Fruit fly (Drosophila melanogaster) whole organism, embryonic: Measurements from ENCODE around the gene Frmd5.
A peak's percentile ranks its signal among the peaks of the same experiment; 100 is the strongest.

ENCODE experiments used
- Antp ChIP-seq: fragments of 200-800 bp; sonication (Bioruptor generic); optimal IDR thresholded peaks from 3 replicates; lab custom pipeline; 2016; ENCODE audit warnings: missing biosample characterization, missing genetic modification characterization
- Awh ChIP-seq: fragments of 200-800 bp; sonication (Bioruptor generic); IDR thresholded peaks from 2 replicates; pipeline ENCODE4, ENCODE4 v1.3.6; 2022; ENCODE audit warnings: missing biosample characterization, missing genetic modification characterization
- BEAF-32 ChIP-seq: fragments of 200-800 bp; sonication (Bioruptor generic); optimal IDR thresholded peaks from 3 replicates; lab custom pipeline; 2017; ENCODE audit warnings: missing biosample characterization, missing genetic modification characterization, mild to moderate bottlenecking, moderate library complexity, missing genetic modification reagents
- CG12659 ChIP-seq: fragments of 200-800 bp; sonication (Bioruptor generic); optimal IDR thresholded peaks from 3 replicates; lab custom pipeline; 2017; ENCODE audit warnings: mild to moderate bottlenecking, missing biosample characterization, missing genetic modification reagents, missing genetic modification characterization
- CG12769 ChIP-seq: fragments of 200-800 bp; sonication (Bioruptor generic); optimal IDR thresholded peaks from 2 replicates; lab custom pipeline; 2019; ENCODE audit warnings: missing biosample characterization, mild to moderate bottlenecking, missing genetic modification characterization, moderate library complexity
- CG14860 ChIP-seq: fragments of 200-800 bp; sonication (Bioruptor generic); IDR thresholded peaks from 3 replicates; pipeline ENCODE4 v1.3.6; 2022; ENCODE audit warnings: missing biosample characterization, missing genetic modification characterization; ENCODE audit not compliant: partially characterized antibody
- CG15514 ChIP-seq: fragments of 200-800 bp; sonication (Bioruptor generic); optimal IDR thresholded peaks from 3 replicates; lab custom pipeline; 2017; ENCODE audit warnings: missing biosample characterization, missing genetic modification characterization, mild to moderate bottlenecking, moderate library complexity, missing genetic modification reagents
- CG15601 ChIP-seq: fragments of 200-800 bp; sonication (Bioruptor generic); optimal IDR thresholded peaks from 3 replicates; lab custom pipeline; 2019; ENCODE audit warnings: missing biosample characterization, mild to moderate bottlenecking, missing genetic modification characterization, moderate library complexity
- CG17912 ChIP-seq: fragments of 200-800 bp; sonication (Bioruptor generic); optimal IDR thresholded peaks from 2 replicates; lab custom pipeline; 2018; ENCODE audit warnings: missing biosample characterization, mild to moderate bottlenecking, missing genetic modification characterization
- CG1792 ChIP-seq: fragments of 200-800 bp; sonication (Bioruptor generic); optimal IDR thresholded peaks from 2 replicates; lab custom pipeline; 2016; ENCODE audit warnings: missing biosample characterization, missing genetic modification characterization
- CG18764 ChIP-seq: fragments of 200-800 bp; sonication (Bioruptor generic); optimal IDR thresholded peaks from 3 replicates; lab custom pipeline; 2016; ENCODE audit warnings: missing biosample characterization, missing genetic modification characterization
- CG2889 ChIP-seq: fragments of 200-800 bp; sonication (Bioruptor generic); IDR thresholded peaks from 3 replicates; pipeline ENCODE4 v1.3.6; 2022; ENCODE audit warnings: missing biosample characterization, missing genetic modification characterization
- CG30020 ChIP-seq: fragments of 200-800 bp; optimal IDR thresholded peaks from 2 replicates; lab custom pipeline; 2019; ENCODE audit warnings: missing biosample characterization, mild to moderate bottlenecking, missing genetic modification characterization, moderate library complexity
- CG3163 ChIP-seq: fragments of 200-800 bp; sonication (Bioruptor generic); optimal IDR thresholded peaks from 3 replicates; lab custom pipeline; 2016; ENCODE audit warnings: missing biosample characterization, missing genetic modification characterization
- CG3407 ChIP-seq: fragments of 200-800 bp; sonication (Bioruptor generic); optimal IDR thresholded peaks from 2 replicates; lab custom pipeline; 2018; ENCODE audit warnings: missing biosample characterization, mild to moderate bottlenecking, missing genetic modification characterization
- CG3847 ChIP-seq: fragments of 200-800 bp; sonication (Bioruptor generic); IDR thresholded peaks from 2 replicates; pipeline ENCODE4 v1.3.6; 2022; ENCODE audit warnings: missing biosample characterization, missing genetic modification characterization
- CG4424 ChIP-seq: fragments of 200-800 bp; sonication (Bioruptor generic); optimal IDR thresholded peaks from 3 replicates; lab custom pipeline; 2016; ENCODE audit warnings: missing biosample characterization, missing genetic modification characterization
- CG6689 ChIP-seq: fragments of 200-800 bp; sonication (Bioruptor generic); IDR thresholded peaks from 2 replicates; pipeline ENCODE4 v1.3.6; 2022; ENCODE audit warnings: missing biosample characterization, missing genetic modification characterization
- CG7839 ChIP-seq: fragments of 200-800 bp; sonication (Bioruptor generic); optimal IDR thresholded peaks from 3 replicates; lab custom pipeline; 2018; ENCODE audit warnings: missing biosample characterization, mild to moderate bottlenecking, missing genetic modification characterization, moderate library complexity
- CG8290 ChIP-seq, 3 experiments: fragments of 200-800 bp; sonication (Bioruptor generic); optimal IDR thresholded peaks; 2 replicates each; lab custom pipeline; 2016 to 2019; ENCODE audit warnings: missing biosample characterization in 3 of 3, missing genetic modification characterization in 3 of 3, mild to moderate bottlenecking in 2 of 3, moderate library complexity in 1 of 3
- CG8924 ChIP-seq: fragments of 200-800 bp; optimal IDR thresholded peaks from 3 replicates; lab custom pipeline; 2019; ENCODE audit warnings: missing biosample characterization, mild to moderate bottlenecking, missing genetic modification characterization, moderate library complexity
- CoRest ChIP-seq: fragments of 200-800 bp; sonication (Bioruptor generic); optimal IDR thresholded peaks from 3 replicates; lab custom pipeline; 2018; ENCODE audit warnings: missing biosample characterization, mild to moderate bottlenecking, missing genetic modification characterization, moderate library complexity
- D19B ChIP-seq: fragments of 200-800 bp; sonication (Bioruptor generic); optimal IDR thresholded peaks from 2 replicates; lab custom pipeline; 2017; ENCODE audit warnings: missing biosample characterization, mild to moderate bottlenecking, missing genetic modification characterization
- Dbx ChIP-seq: fragments of 200-800 bp; sonication (Bioruptor generic); IDR thresholded peaks from 3 replicates; pipeline ENCODE4 v1.3.6; 2022; ENCODE audit warnings: missing biosample characterization, missing genetic modification characterization
- Dfd ChIP-seq, 2 experiments: fragments of >200 bp; optimal IDR thresholded peaks; 2 replicates each; lab custom pipeline; 2017; ENCODE audit warnings: missing biosample characterization in 2 of 2, missing genetic modification characterization in 2 of 2
- Dip2 ChIP-seq: fragments of 200-800 bp; sonication (Bioruptor generic); IDR thresholded peaks from 2 replicates; pipeline ENCODE4 v1.3.6; 2022; ENCODE audit warnings: missing biosample characterization, missing genetic modification characterization
- Ets65A ChIP-seq: fragments of 200-800 bp; sonication (Bioruptor generic); peaks from one replicate; lab custom pipeline; 2016; ENCODE audit warnings: missing biosample characterization, missing genetic modification characterization
- HLH4C ChIP-seq: fragments of 200-800 bp; sonication (Bioruptor generic); IDR thresholded peaks from 3 replicates; pipeline ENCODE4 v1.3.6; 2022; ENCODE audit warnings: missing biosample characterization, missing genetic modification characterization; ENCODE audit not compliant: partially characterized antibody
- Hr51 ChIP-seq, 2 experiments: fragments of 200-800 bp; sonication (Bioruptor generic); optimal IDR thresholded peaks; 2 replicates in 1 of 2; 3 replicates in 1 of 2; lab custom pipeline; 2016 to 2018; ENCODE audit warnings: missing biosample characterization in 2 of 2, missing genetic modification characterization in 2 of 2, mild to moderate bottlenecking in 1 of 2, moderate library complexity in 1 of 2
- Lhr ChIP-seq: fragments of 200-800 bp; sonication (Bioruptor generic); optimal IDR thresholded peaks from 3 replicates; lab custom pipeline; 2017; ENCODE audit warnings: mild to moderate bottlenecking, missing biosample characterization, missing genetic modification reagents, missing genetic modification characterization
- MESR4 ChIP-seq: fragments of 200-800 bp; sonication (Bioruptor generic); optimal IDR thresholded peaks from 2 replicates; lab custom pipeline; 2018; ENCODE audit warnings: missing biosample characterization, mild to moderate bottlenecking, missing genetic modification characterization, moderate library complexity
- Nf-YB ChIP-seq: fragments of 200-800 bp; sonication (Bioruptor generic); optimal IDR thresholded peaks from 3 replicates; lab custom pipeline; 2019; ENCODE audit warnings: missing biosample characterization, mild to moderate bottlenecking, missing genetic modification characterization, moderate library complexity
- Opbp ChIP-seq: fragments of 200-800 bp; sonication (Bioruptor generic); IDR thresholded peaks from 3 replicates; pipeline ENCODE4 v1.3.6; 2022; ENCODE audit warnings: missing biosample characterization, missing genetic modification characterization; ENCODE audit not compliant: partially characterized antibody
- Sin3A ChIP-seq: fragments of >200 bp; optimal IDR thresholded peaks from 2 replicates; lab custom pipeline; 2018
- aop ChIP-seq: fragments of 200-800 bp; sonication (Bioruptor generic); IDR thresholded peaks from 2 replicates; pipeline ENCODE4 v1.3.6; 2022; ENCODE audit warnings: missing biosample characterization, missing genetic modification characterization
- caup ChIP-seq: fragments of 200-800 bp; sonication (Bioruptor generic); optimal IDR thresholded peaks from 3 replicates; lab custom pipeline; 2017; ENCODE audit warnings: missing biosample characterization, mild to moderate bottlenecking, missing genetic modification characterization, moderate library complexity; ENCODE audit not compliant: severe bottlenecking
- ems ChIP-seq: fragments of 200-800 bp; sonication (Bioruptor generic); optimal IDR thresholded peaks from 3 replicates; lab custom pipeline; 2016; ENCODE audit warnings: missing biosample characterization, missing genetic modification characterization
- grau ChIP-seq: fragments of 200-800 bp; optimal IDR thresholded peaks from 3 replicates; lab custom pipeline; 2019; ENCODE audit warnings: missing biosample characterization, mild to moderate bottlenecking, missing genetic modification characterization, moderate library complexity
- gro ChIP-seq: fragments of 200-800 bp; sonication (Bioruptor generic); optimal IDR thresholded peaks from 2 replicates; lab custom pipeline; 2016; ENCODE audit warnings: missing biosample characterization, missing genetic modification characterization
- hb ChIP-seq: fragments of 200-800 bp; sonication (Bioruptor generic); IDR thresholded peaks from 3 replicates; pipeline ENCODE4 v1.3.6; 2022; ENCODE audit warnings: missing biosample characterization, missing genetic modification characterization; ENCODE audit not compliant: partially characterized antibody
- her ChIP-seq: fragments of 200-800 bp; sonication (Bioruptor generic); optimal IDR thresholded peaks from 2 replicates; lab custom pipeline; 2016; ENCODE audit warnings: missing biosample characterization, missing genetic modification characterization
- inv ChIP-seq: fragments of 200-800 bp; sonication (Bioruptor generic); IDR thresholded peaks from 2 replicates; pipeline ENCODE4 v1.3.6; 2022; ENCODE audit warnings: missing biosample characterization, missing genetic modification characterization; ENCODE audit not compliant: partially characterized antibody
- jumu ChIP-seq: fragments of 200-800 bp; sonication (Bioruptor generic); optimal IDR thresholded peaks from 3 replicates; lab custom pipeline; 2016; ENCODE audit warnings: missing biosample characterization, missing genetic modification characterization
- phol ChIP-seq: fragments of 200-800 bp; sonication (Bioruptor generic); optimal IDR thresholded peaks from 3 replicates; lab custom pipeline; 2018; ENCODE audit warnings: missing biosample characterization, mild to moderate bottlenecking, missing genetic modification characterization, moderate library complexity
- pzg ChIP-seq: fragments of 200-800 bp; sonication (Bioruptor generic); optimal IDR thresholded peaks from 3 replicates; lab custom pipeline; 2018; ENCODE audit warnings: missing biosample characterization, mild to moderate bottlenecking, missing genetic modification characterization, moderate library complexity
- row ChIP-seq: fragments of 200-800 bp; sonication (Bioruptor generic); IDR thresholded peaks from 3 replicates; pipeline ENCODE4 v1.3.6; 2022; ENCODE audit warnings: missing biosample characterization, missing genetic modification characterization
- sd ChIP-seq: fragments of 200-800 bp; sonication (Bioruptor generic); optimal IDR thresholded peaks from 3 replicates; lab custom pipeline; 2018; ENCODE audit warnings: missing biosample characterization, mild to moderate bottlenecking, missing genetic modification characterization, moderate library complexity
- sug ChIP-seq: fragments of 200-800 bp; optimal IDR thresholded peaks from 2 replicates; lab custom pipeline; 2019; ENCODE audit warnings: missing biosample characterization, mild to moderate bottlenecking, missing genetic modification characterization, moderate library complexity
- tna ChIP-seq: fragments of 200-800 bp; sonication (Bioruptor generic); IDR thresholded peaks from 2 replicates; pipeline ENCODE4 v1.3.6; 2022; ENCODE audit warnings: missing biosample characterization, missing genetic modification characterization; ENCODE audit not compliant: partially characterized antibody

The Frmd5 gene

dm6 chr2L:10298306-10298705, 45.9 kb upstream of the Frmd5 start (continued):
- TF ChIP-seq CG15514 (GFP tag; lab: Kevin White, UChicago) (peak; percentile 83), Lhr (GFP tag; lab: Kevin White, UChicago) (peak; percentile 58), CG6689 (no peak), grau (tag; lab: Kevin White, UChicago) (peak; percentile 24), phol (tag; lab: Kevin White, UChicago) (peak; percentile 9), Dip2 (GFP tag; lab: Robert Waterston, UW) (no peak), Ets65A (GFP tag; lab: Kevin White, UChicago) (no peak), aop (GFP tag; lab: Robert Waterston, UW) (no peak), Dfd (GFP tag; optimal IDR thresholded peaks at IDR 0.05; lab: Kevin White, UChicago) (peak in 1 of 2 experiments; percentile 78), Dbx (GFP tag; lab: Robert Waterston, UW) (0 out of 3 replicates have a peak, but pooled peaks have one; percentile 30), CG15601 (tag; lab: Kevin White, UChicago) (peak; percentile 22), CG17912 (GFP tag; lab: Kevin White, UChicago) (peak; percentile 61), CG4424 (no peak), her (GFP tag; lab: Kevin White, UChicago) (peak; percentile 16), CG8924 (tag; lab: Kevin White, UChicago) (peak; percentile 0), CG14860 (GFP tag; lab: Robert Waterston, UW) (peak; percentile 84; the same call in 2 of the 3 replicates), CG12659 (GFP tag; lab: Kevin White, UChicago) (peak; percentile 74), CG2889 (GFP tag; lab: Robert Waterston, UW) (no peak), CG18764 (GFP tag; lab: Kevin White, UChicago) (no peak), hb (peak; percentile 88; the same call in 2 of the 3 replicates), sug (tag; lab: Kevin White, UChicago) (peak; percentile 42), Opbp (GFP tag; lab: Robert Waterston, UW) (peak; percentile 90; the same call in 2 of the 3 replicates), Hr51 (GFP tag; optimal IDR thresholded peaks at IDR 0.05; lab: Kevin White, UChicago) (no peak), jumu (GFP tag; lab: Kevin White, UChicago) (peak; percentile 26), inv (GFP tag; lab: Robert Waterston, UW) (peak; percentile 35), Antp (GFP tag; lab: Kevin White, UChicago) (no peak), HLH4C (peak; percentile 79), CG30020 (peak; percentile 65), CG1792 (no peak), sd (tag; lab: Kevin White, UChicago) (peak; percentile 95), CG12769 (tag; lab: Kevin White, UChicago) (peak; percentile 63), CG3407 (GFP tag; lab: Kevin White, UChicago) (no peak), CG8290 (GFP tag; optimal IDR thresholded peaks at IDR 0.05; lab: Kevin White, UChicago) (peak; percentile 98), CG8290 (tag; optimal IDR thresholded peaks at IDR 0.05; lab: Kevin White, UChicago) (peak; percentile 87 to 91), pzg (GFP tag; lab: Kevin White, UChicago) (peak; percentile 34), CG3163 (peak; percentile 3), ems (GFP tag; lab: Kevin White, UChicago) (no peak), tna (peak; percentile 60), D19B (peak; percentile 74), CG3847 (GFP tag; lab: Robert Waterston, UW) (no peak), caup (peak; percentile 10), CoRest (tag; lab: Kevin White, UChicago) (peak; percentile 51), CG7839 (tag; lab: Kevin White, UChicago) (peak; percentile 24), row (peak; percentile 38; the same call in 1 of the 3 replicates), Sin3A (lab: Kevin White, UChicago) (no peak), Nf-YB (GFP tag; lab: Kevin White, UChicago) (peak; percentile 35), MESR4 (GFP tag; lab: Kevin White, UChicago) (peak; percentile 25), Awh (no peak), BEAF-32 (GFP tag; lab: Kevin White, UChicago) (peak; percentile 15), gro (GFP tag; lab: Kevin White, UChicago) (no peak)
